Fruit fly (Drosophila melanogaster) whole organism, embryonic: ENCODE results near the gene Ank2.

Experiments used
- Antp ChIP-seq: fragments of 200-800 bp; sonication (Bioruptor generic); optimal IDR thresholded peaks from 3 replicates; lab custom pipeline; 2016; ENCODE audit warnings: missing biosample characterization, missing genetic modification characterization
- CG11247 ChIP-seq: fragments of 200-800 bp; sonication (Bioruptor generic); IDR thresholded peaks from 2 replicates; pipeline ENCODE4 v1.3.6; 2022; ENCODE audit warnings: missing biosample characterization, missing genetic modification characterization
- CG14014 ChIP-seq: fragments of 200-800 bp; sonication (Bioruptor generic); IDR thresholded peaks from 2 replicates; pipeline ENCODE4 v1.3.6; 2022; ENCODE audit warnings: missing biosample characterization, missing genetic modification characterization
- CG15514 ChIP-seq: fragments of 200-800 bp; sonication (Bioruptor generic); optimal IDR thresholded peaks from 3 replicates; lab custom pipeline; 2017; ENCODE audit warnings: missing biosample characterization, missing genetic modification characterization, mild to moderate bottlenecking, moderate library complexity, missing genetic modification reagents
- CG17912 ChIP-seq: fragments of 200-800 bp; sonication (Bioruptor generic); optimal IDR thresholded peaks from 2 replicates; lab custom pipeline; 2018; ENCODE audit warnings: missing biosample characterization, mild to moderate bottlenecking, missing genetic modification characterization
- CG18599 ChIP-seq: fragments of 200-800 bp; sonication (Bioruptor generic); optimal IDR thresholded peaks from 3 replicates; lab custom pipeline; 2017; ENCODE audit warnings: missing biosample characterization, missing genetic modification characterization, mild to moderate bottlenecking, moderate library complexity, missing genetic modification reagents
- CG2202 ChIP-seq: fragments of 200-800 bp; sonication (Bioruptor generic); optimal IDR thresholded peaks from 2 replicates; lab custom pipeline; 2018; ENCODE audit warnings: missing biosample characterization, mild to moderate bottlenecking, missing genetic modification characterization
- CG2678 ChIP-seq: fragments of 200-800 bp; sonication (Bioruptor generic); optimal IDR thresholded peaks from 3 replicates; lab custom pipeline; 2019; ENCODE audit warnings: missing biosample characterization, mild to moderate bottlenecking, missing genetic modification characterization, moderate library complexity
- CG31441 ChIP-seq: fragments of 200-800 bp; sonication (Bioruptor generic); IDR thresholded peaks from 2 replicates; pipeline ENCODE4 v1.3.6; 2022; ENCODE audit warnings: missing biosample characterization, missing genetic modification characterization
- CG34422 ChIP-seq: fragments of 200-800 bp; sonication (Bioruptor generic); IDR thresholded peaks from 3 replicates; pipeline ENCODE4 v1.3.6; 2022; ENCODE audit warnings: missing biosample characterization, missing genetic modification characterization
- CG3726 ChIP-seq: fragments of 200-800 bp; sonication (Bioruptor generic); IDR thresholded peaks from 3 replicates; pipeline ENCODE4, ENCODE4 v1.3.6; 2022; ENCODE audit warnings: missing biosample characterization, missing genetic modification characterization
- CG4360 ChIP-seq: fragments of 200-800 bp; sonication (Bioruptor generic); IDR thresholded peaks from 2 replicates; pipeline ENCODE4 v1.3.6; 2022; ENCODE audit warnings: missing biosample characterization, missing genetic modification characterization
- CG5953 ChIP-seq: fragments of 200-800 bp; sonication (Bioruptor generic); IDR thresholded peaks from 2 replicates; pipeline ENCODE4 v1.3.6; 2022; ENCODE audit warnings: missing biosample characterization, missing genetic modification characterization
- CG6254 ChIP-seq: fragments of 200-800 bp; sonication (Bioruptor generic); optimal IDR thresholded peaks from 3 replicates; lab custom pipeline; 2017; ENCODE audit warnings: mild to moderate bottlenecking, missing biosample characterization, missing genetic modification reagents, missing genetic modification characterization
- CG6791 ChIP-seq: fragments of 200-800 bp; sonication (Bioruptor generic); IDR thresholded peaks from 3 replicates; pipeline ENCODE4 v1.3.6; 2022; ENCODE audit warnings: missing biosample characterization, missing genetic modification characterization; ENCODE audit not compliant: partially characterized antibody
- CG7357 ChIP-seq: fragments of 200-800 bp; sonication (Bioruptor generic); IDR thresholded peaks from 3 replicates; pipeline ENCODE4 v1.3.6; 2022; ENCODE audit warnings: missing biosample characterization, missing genetic modification characterization
- CoRest ChIP-seq: fragments of 200-800 bp; sonication (Bioruptor generic); optimal IDR thresholded peaks from 3 replicates; lab custom pipeline; 2018; ENCODE audit warnings: missing biosample characterization, mild to moderate bottlenecking, missing genetic modification characterization, moderate library complexity
- D19A ChIP-seq: fragments of 200-800 bp; optimal IDR thresholded peaks from 3 replicates; lab custom pipeline; 2019; ENCODE audit warnings: missing biosample characterization, mild to moderate bottlenecking, missing genetic modification characterization, moderate library complexity
- Dad ChIP-seq: fragments of 200-800 bp; sonication (Bioruptor generic); optimal IDR thresholded peaks from 3 replicates; lab custom pipeline; 2016; ENCODE audit warnings: missing biosample characterization, missing genetic modification characterization
- Dfd ChIP-seq, 2 experiments: fragments of >200 bp; optimal IDR thresholded peaks; 2 replicates each; lab custom pipeline; 2017; ENCODE audit warnings: missing biosample characterization in 2 of 2, missing genetic modification characterization in 2 of 2
- Hmr ChIP-seq: fragments of 200-800 bp; sonication (Bioruptor generic); optimal IDR thresholded peaks from 3 replicates; lab custom pipeline; 2017; ENCODE audit warnings: mild to moderate bottlenecking, missing biosample characterization, missing genetic modification reagents, missing genetic modification characterization
- MESR4 ChIP-seq: fragments of 200-800 bp; sonication (Bioruptor generic); optimal IDR thresholded peaks from 2 replicates; lab custom pipeline; 2018; ENCODE audit warnings: missing biosample characterization, mild to moderate bottlenecking, missing genetic modification characterization, moderate library complexity
- Oaz ChIP-seq: fragments of 200-800 bp; sonication (Bioruptor generic); IDR thresholded peaks from 2 replicates; pipeline ENCODE4 v1.3.6; 2022; ENCODE audit warnings: missing biosample characterization, missing genetic modification characterization
- Pdp1 ChIP-seq, 2 experiments: fragments of 200-800 bp; sonication (Bioruptor generic); optimal IDR thresholded peaks; 3 replicates each; lab custom pipeline; 2016; ENCODE audit warnings: missing biosample characterization in 2 of 2, missing genetic modification characterization in 2 of 2, mild to moderate bottlenecking in 1 of 2, moderate library complexity in 1 of 2
- Side ChIP-seq: fragments of 200-800 bp; sonication (Bioruptor generic); optimal IDR thresholded peaks from 2 replicates; lab custom pipeline; 2016; ENCODE audit warnings: missing biosample characterization, missing genetic modification characterization
- Six4 ChIP-seq: fragments of 200-800 bp; sonication (Bioruptor generic); optimal IDR thresholded peaks from 2 replicates; lab custom pipeline; 2016; ENCODE audit warnings: missing biosample characterization, missing genetic modification characterization
- Xrp1 ChIP-seq: fragments of 200-800 bp; sonication (Bioruptor generic); IDR thresholded peaks from 2 replicates; pipeline ENCODE4 v1.3.6; 2022; ENCODE audit warnings: missing biosample characterization, missing genetic modification characterization
- bcd ChIP-seq: fragments of 200-800 bp; sonication (Bioruptor generic); optimal IDR thresholded peaks from 2 replicates; lab custom pipeline; 2017; ENCODE audit warnings: missing biosample characterization, mild to moderate bottlenecking, missing genetic modification characterization
- br ChIP-seq: fragments of >200 bp; optimal IDR thresholded peaks from 2 replicates; lab custom pipeline; 2017
- chm ChIP-seq: fragments of 200-800 bp; sonication (Bioruptor generic); IDR thresholded peaks from 2 replicates; pipeline ENCODE4 v1.3.6; 2022; ENCODE audit warnings: missing biosample characterization, missing genetic modification characterization
- disco-r ChIP-seq: fragments of 200-800 bp; sonication (Bioruptor generic); optimal IDR thresholded peaks from 2 replicates; lab custom pipeline; 2016; ENCODE audit warnings: missing biosample characterization, missing genetic modification characterization
- dm ChIP-seq: fragments of 200-800 bp; sonication (Bioruptor generic); optimal IDR thresholded peaks from 3 replicates; lab custom pipeline; 2016; ENCODE audit warnings: missing biosample characterization, missing genetic modification characterization
- dysf ChIP-seq: fragments of 200-800 bp; sonication (Bioruptor generic); IDR thresholded peaks from 3 replicates; pipeline ENCODE4 v1.3.6; 2022; ENCODE audit warnings: missing biosample characterization, missing genetic modification characterization
- eyg ChIP-seq: fragments of 200-800 bp; sonication (Bioruptor generic); optimal IDR thresholded peaks from 3 replicates; lab custom pipeline; 2016; ENCODE audit warnings: missing biosample characterization, missing genetic modification characterization
- gem ChIP-seq: fragments of 200-800 bp; sonication (Bioruptor generic); optimal IDR thresholded peaks from 2 replicates; lab custom pipeline; 2019; ENCODE audit warnings: missing biosample characterization, mild to moderate bottlenecking, missing genetic modification characterization, moderate library complexity
- jing ChIP-seq: fragments of 200-800 bp; sonication (Bioruptor generic); optimal IDR thresholded peaks from 2 replicates; lab custom pipeline; 2018; ENCODE audit warnings: missing biosample characterization, mild to moderate bottlenecking, missing genetic modification characterization
- lbe ChIP-seq: fragments of 200-800 bp; sonication (Bioruptor generic); optimal IDR thresholded peaks from 2 replicates; lab custom pipeline; 2016; ENCODE audit warnings: missing biosample characterization, mild to moderate bottlenecking, missing genetic modification characterization
- mirr ChIP-seq: fragments of 200-800 bp; sonication (Bioruptor generic); optimal IDR thresholded peaks from 3 replicates; lab custom pipeline; 2018; ENCODE audit warnings: missing biosample characterization, mild to moderate bottlenecking, missing genetic modification characterization
- pan ChIP-seq, 4 experiments: fragments of >200 bp in 3 of 4; fragments of 200-800 bp in 1 of 4; sonication (Bioruptor generic) in 1 of 4; optimal IDR thresholded peaks in 3 of 4; IDR thresholded peaks in 1 of 4; 2 replicates each; pipeline versions ENCODE4 v1.3.6 to Lab custom; 2017 to 2022; ENCODE audit warnings: missing biosample characterization in 2 of 4, missing genetic modification characterization in 2 of 4, mixed read lengths in 1 of 4
- pfk ChIP-seq: fragments of 200-800 bp; sonication (Bioruptor generic); optimal IDR thresholded peaks from 2 replicates; lab custom pipeline; 2018; ENCODE audit warnings: missing biosample characterization, mild to moderate bottlenecking, missing genetic modification characterization, moderate library complexity
- pho ChIP-seq: fragments of 200-800 bp; sonication (Bioruptor generic); optimal IDR thresholded peaks from 2 replicates; lab custom pipeline; 2016; ENCODE audit warnings: missing biosample characterization, missing genetic modification characterization
- pros ChIP-seq: fragments of 200-800 bp; sonication (Bioruptor generic); optimal IDR thresholded peaks from 3 replicates; lab custom pipeline; 2019; ENCODE audit warnings: missing biosample characterization, mild to moderate bottlenecking, missing genetic modification characterization, moderate library complexity
- ro ChIP-seq: fragments of 200-800 bp; sonication (Bioruptor generic); IDR thresholded peaks from 2 replicates; pipeline ENCODE4 v1.3.6; 2022; ENCODE audit warnings: missing biosample characterization, missing genetic modification characterization
- salm ChIP-seq: fragments of 200-800 bp; sonication (Bioruptor generic); optimal IDR thresholded peaks from 2 replicates; lab custom pipeline; 2018; ENCODE audit warnings: missing biosample characterization, mild to moderate bottlenecking, missing genetic modification characterization
- schlank ChIP-seq: fragments of 200-800 bp; sonication (Bioruptor generic); optimal IDR thresholded peaks from 2 replicates; lab custom pipeline; 2018; ENCODE audit warnings: missing biosample characterization, mild to moderate bottlenecking, missing genetic modification characterization
- tgo ChIP-seq: fragments of 200-800 bp; sonication (Bioruptor generic); IDR thresholded peaks from 3 replicates; pipeline ENCODE4 v1.3.6; 2022; ENCODE audit warnings: missing biosample characterization, missing genetic modification characterization
- toy ChIP-seq: fragments of 200-800 bp; sonication (Bioruptor generic); IDR thresholded peaks from 2 replicates; pipeline ENCODE4 v1.3.6; 2022; ENCODE audit warnings: missing biosample characterization, missing genetic modification characterization
- vvl ChIP-seq: fragments of 200-800 bp; sonication (Bioruptor generic); IDR thresholded peaks from 2 replicates; pipeline ENCODE4 v1.3.6; 2022; ENCODE audit warnings: missing biosample characterization, missing genetic modification characterization
- zf30C ChIP-seq: fragments of 200-800 bp; sonication (Bioruptor generic); optimal IDR thresholded peaks from 3 replicates; lab custom pipeline; 2018; ENCODE audit warnings: missing biosample characterization, mild to moderate bottlenecking, missing genetic modification characterization

The Ank2 gene

dm6 chr3L:7718561-7719417, 594 bp upstream of the Ank2 start, which contains the start of gene Mcad (continued):
- TF ChIP-seq CG3726 (GFP tag; lab: Robert Waterston, UW) (peak; percentile 69), schlank (tag; lab: Kevin White, UChicago) (peak; percentile 67), salm (tag; lab: Kevin White, UChicago) (peak; percentile 70), CG7357 (GFP tag; lab: Robert Waterston, UW) (peak; percentile 52; the same call in 2 of the 3 replicates), CG17912 (no peak), dysf (GFP tag; lab: Robert Waterston, UW) (peak; percentile 96), Six4 (GFP tag; lab: Kevin White, UChicago) (peak; percentile 86), lbe (GFP tag; lab: Kevin White, UChicago) (peak; percentile 97), chm (GFP tag; lab: Robert Waterston, UW) (peak; percentile 65; the same call in 1 of the 2 replicates), CG5953 (peak; percentile 78), jing (GFP tag; lab: Kevin White, UChicago) (peak; percentile 61), CG2678 (tag; lab: Kevin White, UChicago) (peak; percentile 97), CG4360 (GFP tag; lab: Robert Waterston, UW) (peak; percentile 52; the same call in 1 of the 2 replicates), zf30C (GFP tag; lab: Kevin White, UChicago) (no peak), CG6254 (peak; percentile 84), disco-r (GFP tag; lab: Kevin White, UChicago) (no peak), pan (optimal IDR thresholded peaks at IDR 0.05; lab: Kevin White, UChicago) (no peak), pan (GFP tag; optimal IDR thresholded peaks at IDR 0.05 in 1 of 2, IDR thresholded peaks at IDR 0.05 in 1 of 2) (peak in 1 of 2 experiments; percentile 81), Hmr (GFP tag; lab: Kevin White, UChicago) (peak; percentile 93), CG34422 (GFP tag; lab: Robert Waterston, UW) (peak; percentile 50), mirr (peak; percentile 20), CG11247 (GFP tag; lab: Robert Waterston, UW) (peak; percentile 92), CG6791 (GFP tag; lab: Robert Waterston, UW) (no peak), Xrp1 (peak; percentile 88), CG2202 (tag; lab: Kevin White, UChicago) (no peak), Pdp1 (GFP tag; optimal IDR thresholded peaks at IDR 0.05; lab: Kevin White, UChicago) (peak; percentile 55 to 73), bcd (GFP tag; lab: Kevin White, UChicago) (peak; percentile 93), eyg (GFP tag; lab: Kevin White, UChicago) (no peak), pho (peak; percentile 71), D19A (peak; percentile 94), vvl (GFP tag; lab: Robert Waterston, UW) (peak; percentile 79), Antp (GFP tag; lab: Kevin White, UChicago) (peak; percentile 21), Oaz (GFP tag; lab: Robert Waterston, UW) (peak; percentile 65), CoRest (tag; lab: Kevin White, UChicago) (peak; percentile 92), dm (GFP tag; lab: Kevin White, UChicago) (no peak), Dfd (GFP tag; optimal IDR thresholded peaks at IDR 0.05; lab: Kevin White, UChicago) (no peak), CG14014 (peak; percentile 95), pfk (GFP tag; lab: Kevin White, UChicago) (no peak), Side (no peak), ro (GFP tag; lab: Robert Waterston, UW) (no peak), CG18599 (GFP tag; lab: Kevin White, UChicago) (peak; percentile 97), CG15514 (GFP tag; lab: Kevin White, UChicago) (peak; percentile 90), CG31441 (GFP tag; lab: Robert Waterston, UW) (peak; percentile 93), pros (GFP tag; lab: Kevin White, UChicago) (no peak), MESR4 (GFP tag; lab: Kevin White, UChicago) (no peak), Dad (GFP tag; lab: Kevin White, UChicago) (peak; percentile 63), tgo (GFP tag; lab: Robert Waterston, UW) (peak; percentile 95), br (no peak), gem (tag; lab: Kevin White, UChicago) (peak; percentile 92), toy (0 out of 2 replicates have a peak, but pooled peaks have one; percentile 67)
